Worm (Caenorhabditis elegans) whole organism, early embryonic: ENCODE data around the gene T09F5.1.

ENCODE experiments used
- ama-1 ChIP-seq: fragments of 150-350 bp; optimal IDR thresholded peaks from 2 replicates; lab custom pipeline; 2014
- hmbx-1 ChIP-seq: sonication (generic microtip); optimal IDR thresholded peaks from 2 replicates; lab custom pipeline; 2016; ENCODE audit warnings: mild to moderate bottlenecking, missing genetic modification characterization, missing compliant biosample characterization

DNA sequence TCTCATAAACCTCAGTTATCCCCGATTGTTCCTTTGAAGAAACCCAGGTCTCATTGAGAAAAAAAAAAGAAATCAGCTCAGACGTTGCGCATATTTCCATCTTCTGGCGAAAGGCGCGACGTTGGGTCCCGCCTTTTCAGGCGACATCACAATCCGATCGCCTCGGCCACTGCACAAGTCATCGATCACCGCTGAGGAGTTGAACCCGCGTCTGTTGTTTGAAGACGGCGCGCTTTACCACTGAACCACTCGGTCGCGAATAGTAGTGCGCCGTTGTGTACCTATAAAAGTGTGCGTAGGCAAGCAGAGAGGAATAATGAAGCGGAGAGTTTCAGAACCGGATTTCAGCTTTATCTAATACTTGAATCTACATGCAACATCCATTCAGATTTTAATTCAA, 42.0 kb downstream of the T09F5.1 start, which contains the start of gene Y75B12B.11:
- TF ChIP-seq ama-1 (peak; percentile 48), hmbx-1 (peak; percentile 67)
